Worm (Caenorhabditis elegans) whole organism, L4/young adult: ENCODE results near the gene sur-5.

Experiments used
- W03F9.2 ChIP-seq: fragments of 150-350 bp; optimal IDR thresholded peaks from 2 replicates; lab custom pipeline; 2014; ENCODE audit warnings: missing biosample characterization, missing genetic modification characterization
- dao-5 ChIP-seq: sonication (generic microtip); optimal IDR thresholded peaks from 2 replicates; lab custom pipeline; 2016; ENCODE audit warnings: missing genotype, missing genetic modification characterization, moderate library complexity, missing compliant biosample characterization
- him-1 ChIP-seq: sonication (generic microtip); optimal IDR thresholded peaks from 2 replicates; lab custom pipeline; 2016; ENCODE audit warnings: missing genotype, missing genetic modification reagents, missing genetic modification characterization, missing compliant biosample characterization

DNA sequence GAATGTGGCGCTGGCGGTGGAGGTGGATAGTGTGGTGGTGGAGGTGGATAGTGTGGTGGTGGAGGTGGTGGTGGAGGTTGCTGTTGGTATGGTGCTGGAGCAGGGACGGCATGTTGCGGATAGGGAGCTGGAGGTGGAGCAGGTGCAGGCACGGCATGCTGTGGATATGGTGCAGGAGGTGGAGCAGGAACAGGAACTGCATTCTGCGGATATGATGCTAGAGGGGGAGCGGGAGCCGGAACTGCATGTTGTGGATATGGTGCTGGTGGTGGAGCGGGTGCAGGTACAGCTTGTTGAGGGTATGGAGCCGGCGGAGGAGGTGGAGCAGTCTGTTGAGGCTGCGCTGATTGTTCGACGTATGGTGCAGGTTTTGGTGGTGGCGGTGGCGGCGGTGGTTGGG is 36.4 kb downstream of the sur-5 start:
- TF ChIP-seq him-1 (tag; lab: Kevin White, UChicago) (no peak), dao-5 (tag; lab: Kevin White, UChicago) (no peak), W03F9.2 (tag; lab: Kevin White, UChicago) (no peak)
